Fruit fly (Drosophila melanogaster) whole organism, prepupa: ENCODE results near the gene simj.

Source experiments
- Blimp-1 ChIP-seq: fragments of 200-800 bp; sonication (Bioruptor generic); optimal IDR thresholded peaks from 3 replicates; lab custom pipeline; 2017; ENCODE audit warnings: missing biosample characterization, missing genetic modification characterization, mild to moderate bottlenecking, moderate library complexity, missing genetic modification reagents
- CG11762 ChIP-seq: fragments of 200-800 bp; sonication (Bioruptor generic); optimal IDR thresholded peaks from 3 replicates; lab custom pipeline; 2016; ENCODE audit warnings: missing biosample characterization, missing genetic modification characterization; ENCODE audit not compliant: insufficient read depth
- CG1621 ChIP-seq: fragments of 200-800 bp; sonication (Bioruptor generic); optimal IDR thresholded peaks from 3 replicates; lab custom pipeline; 2018; ENCODE audit warnings: missing biosample characterization, mild to moderate bottlenecking, missing genetic modification characterization
- CG3032 ChIP-seq: fragments of 200-800 bp; optimal IDR thresholded peaks from 2 replicates; lab custom pipeline; 2019; ENCODE audit warnings: missing biosample characterization, mild to moderate bottlenecking, missing genetic modification characterization, moderate library complexity
- CG3919 ChIP-seq: fragments of 200-800 bp; sonication (Bioruptor generic); optimal IDR thresholded peaks from 3 replicates; lab custom pipeline; 2016; ENCODE audit warnings: missing biosample characterization, missing genetic modification characterization
- CG7368 ChIP-seq: fragments of 200-800 bp; sonication (Bioruptor generic); optimal IDR thresholded peaks from 3 replicates; lab custom pipeline; 2016; ENCODE audit warnings: missing biosample characterization, missing genetic modification characterization
- Hr39 ChIP-seq: fragments of 200-800 bp; sonication (Bioruptor generic); optimal IDR thresholded peaks from 2 replicates; lab custom pipeline; 2016; ENCODE audit warnings: missing biosample characterization, missing genetic modification characterization
- Sox15 ChIP-seq: fragments of 200-800 bp; sonication (Bioruptor generic); optimal IDR thresholded peaks from 3 replicates; lab custom pipeline; 2016; ENCODE audit warnings: missing biosample characterization, missing genetic modification characterization
- achi ChIP-seq: fragments of 200-800 bp; sonication (Bioruptor generic); optimal IDR thresholded peaks from 3 replicates; lab custom pipeline; 2016; ENCODE audit warnings: missing biosample characterization, missing genetic modification characterization
- eg ChIP-seq: fragments of 200-800 bp; sonication (Bioruptor generic); IDR thresholded peaks from 3 replicates; pipeline ENCODE4 v1.3.6; 2022; ENCODE audit warnings: missing biosample characterization, missing genetic modification characterization
- esn ChIP-seq: fragments of 200-800 bp; sonication (Bioruptor generic); optimal IDR thresholded peaks from 2 replicates; lab custom pipeline; 2016; ENCODE audit warnings: missing biosample characterization, mild to moderate bottlenecking, missing genetic modification characterization, moderate library complexity
- net ChIP-seq: fragments of 200-800 bp; sonication (Bioruptor generic); optimal IDR thresholded peaks from 3 replicates; lab custom pipeline; 2016; ENCODE audit warnings: missing biosample characterization, missing genetic modification characterization
- ss ChIP-seq, 2 experiments: fragments of 200-800 bp; sonication (Bioruptor generic); optimal IDR thresholded peaks; 2 replicates in 1 of 2; 3 replicates in 1 of 2; lab custom pipeline; 2017 to 2018; ENCODE audit warnings: mild to moderate bottlenecking in 2 of 2, missing biosample characterization in 2 of 2, missing genetic modification characterization in 2 of 2, moderate library complexity in 1 of 2

DNA sequence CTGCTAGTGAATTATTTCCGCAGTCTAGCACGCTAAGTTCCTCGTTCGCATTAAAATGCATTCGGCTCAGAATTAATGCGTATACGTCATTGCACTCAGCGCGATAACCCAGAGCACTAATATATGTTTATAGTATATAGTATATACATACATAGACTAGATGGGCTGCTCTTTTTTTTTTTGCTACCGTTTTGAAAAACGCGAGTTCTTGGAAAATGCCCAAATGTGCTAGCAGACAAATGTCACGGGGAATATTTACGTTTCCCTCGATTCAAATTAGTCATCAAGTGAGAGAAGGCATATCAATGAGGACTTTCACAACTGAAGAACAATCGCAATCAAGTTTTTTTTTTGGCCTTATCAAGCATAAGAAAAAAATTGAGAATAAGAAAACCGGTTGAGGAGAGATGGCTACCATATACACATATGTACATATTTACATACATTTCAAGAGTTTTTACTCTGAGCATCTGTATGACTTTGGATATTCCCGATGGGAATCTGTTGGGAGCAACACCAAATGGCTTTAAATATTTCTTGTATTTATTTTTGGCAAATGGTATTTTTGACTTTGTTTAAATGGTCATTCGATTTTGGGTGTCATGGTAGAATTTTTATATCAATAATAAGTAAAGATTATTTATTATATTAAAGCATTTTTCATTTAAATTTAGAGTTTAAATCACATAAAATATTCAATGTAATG, 33.0 kb downstream of the simj start:
- TF ChIP-seq achi (GFP tag; lab: Kevin White, UChicago) (no peak), CG3919 (GFP tag; lab: Kevin White, UChicago) (no peak), Hr39 (GFP tag; lab: Kevin White, UChicago) (no peak), CG7368 (no peak), Sox15 (GFP tag; lab: Kevin White, UChicago) (no peak), eg (no peak), CG11762 (GFP tag; lab: Kevin White, UChicago) (no peak), CG3032 (tag; lab: Kevin White, UChicago) (no peak), net (GFP tag; lab: Kevin White, UChicago) (no peak), Blimp-1 (GFP tag; lab: Kevin White, UChicago) (no peak), esn (GFP tag; lab: Kevin White, UChicago) (no peak), ss (GFP tag; optimal IDR thresholded peaks at IDR 0.05; lab: Kevin White, UChicago) (no peak), CG1621 (no peak)
